Worm (Caenorhabditis elegans) whole organism, L4 larva: ENCODE data around the gene F58G6.7.
A peak's percentile ranks its signal among the peaks of the same experiment; 100 is the strongest.

ENCODE experiments used
- F37D6.2 ChIP-seq: sonication (generic microtip); optimal IDR thresholded peaks from 2 replicates; lab custom pipeline; 2016; ENCODE audit warnings: mild to moderate bottlenecking, missing genetic modification characterization, missing compliant biosample characterization
- T26A8.4 ChIP-seq: fragments of 200-800 bp; sonication (Bioruptor generic); IDR thresholded peaks from 2 replicates; pipeline ENCODE4 v1.3.6; 2022; ENCODE audit warnings: missing genetic modification characterization, missing compliant biosample characterization
- ZK337.2 ChIP-seq: fragments of 200-800 bp; sonication (Bioruptor generic); IDR thresholded peaks from 2 replicates; pipeline ENCODE4 v1.3.6; 2022; ENCODE audit warnings: missing genetic modification reagents, missing genetic modification characterization, missing compliant biosample characterization
- aha-1 ChIP-seq: fragments of 150-350 bp; peaks from one replicate; lab custom pipeline; 2014; ENCODE audit warnings: missing biosample characterization, missing genetic modification characterization
- ama-1 ChIP-seq: fragments of 150-350 bp; optimal IDR thresholded peaks from 2 replicates; lab custom pipeline; 2014; ENCODE audit warnings: inconsistent platforms, mixed read lengths
- ceh-28 ChIP-seq: fragments of 150-350 bp; optimal IDR thresholded peaks from 2 replicates; lab custom pipeline; 2014; ENCODE audit warnings: missing biosample characterization, missing genetic modification reagents, missing genetic modification characterization
- ctbp-1 ChIP-seq: fragments of 200-800 bp; sonication (Bioruptor generic); IDR thresholded peaks from 2 replicates; pipeline ENCODE4 v1.3.6; 2022; ENCODE audit warnings: missing genetic modification reagents, missing genetic modification characterization, missing compliant biosample characterization
- daf-16 ChIP-seq, 3 experiments: sonication (generic microtip); optimal IDR thresholded peaks; 2 replicates each; lab custom pipeline; 2016 to 2017; ENCODE audit warnings: missing genetic modification characterization in 3 of 3, missing genetic modification reagents in 3 of 3, mild to moderate bottlenecking in 2 of 3, missing compliant biosample characterization in 2 of 3, missing biosample characterization in 1 of 3, moderate library complexity in 1 of 3
- dmd-6 ChIP-seq: fragments of 200-800 bp; sonication (Bioruptor generic); IDR thresholded peaks from 2 replicates; pipeline ENCODE4 v1.3.6; 2022; ENCODE audit warnings: missing genetic modification reagents, missing genetic modification characterization, missing compliant biosample characterization
- dve-1 ChIP-seq: sonication (generic microtip); optimal IDR thresholded peaks from 2 replicates; lab custom pipeline; 2017; ENCODE audit warnings: antibody characterized with exemption, mild to moderate bottlenecking, missing genetic modification characterization, missing compliant biosample characterization; ENCODE audit not compliant: insufficient read depth
- fkh-10 ChIP-seq: fragments of 150-350 bp; optimal IDR thresholded peaks from 2 replicates; lab custom pipeline; 2014; ENCODE audit warnings: missing biosample characterization, missing genetic modification reagents, missing genetic modification characterization
- fos-1 ChIP-seq: fragments of 150-350 bp; optimal IDR thresholded peaks from 2 replicates; lab custom pipeline; 2014; ENCODE audit warnings: missing biosample characterization, missing genetic modification characterization
- hif-1 ChIP-seq, 2 experiments: sonication (generic microtip); optimal IDR thresholded peaks; 2 replicates each; lab custom pipeline; 2016 to 2017; ENCODE audit warnings: missing compliant biosample characterization in 2 of 2, missing genetic modification characterization in 2 of 2, missing genetic modification reagents in 2 of 2, missing genotype in 2 of 2, mild to moderate bottlenecking in 1 of 2
- hlh-11 ChIP-seq: fragments of 200-800 bp; sonication (Bioruptor generic); optimal IDR thresholded peaks from 2 replicates; lab custom pipeline; 2018; ENCODE audit warnings: mild to moderate bottlenecking, missing genetic modification characterization, missing compliant biosample characterization
- hlh-30 ChIP-seq: sonication (generic microtip); optimal IDR thresholded peaks from 2 replicates; lab custom pipeline; 2017; ENCODE audit warnings: antibody characterized with exemption, mild to moderate bottlenecking, missing genetic modification characterization, missing compliant biosample characterization; ENCODE audit not compliant: insufficient read depth
- lin-1 ChIP-seq: fragments of 200-800 bp; sonication (Bioruptor generic); IDR thresholded peaks from 2 replicates; pipeline ENCODE4 v1.3.6; 2022; ENCODE audit warnings: missing genetic modification reagents, missing genetic modification characterization, missing compliant biosample characterization
- lin-15B ChIP-seq: fragments of 150-350 bp; sonication (generic microtip); optimal IDR thresholded peaks from 3 replicates; lab custom pipeline; 2014; ENCODE audit warnings: missing biosample characterization, missing genetic modification characterization
- lin-39 ChIP-seq: fragments of 150-350 bp; optimal IDR thresholded peaks from 2 replicates; lab custom pipeline; 2014; ENCODE audit warnings: missing biosample characterization, missing genetic modification reagents, missing genetic modification characterization
- lsy-2 ChIP-seq, 2 experiments: fragments of 150-350 bp in 1 of 2; sonication (generic microtip) in 1 of 2; optimal IDR thresholded peaks; 2 replicates each; lab custom pipeline; 2014 to 2017; ENCODE audit warnings: missing biosample characterization in 2 of 2, missing genetic modification characterization in 2 of 2
- mdl-1 ChIP-seq, 2 experiments: fragments of 150-350 bp in 1 of 2; sonication (generic microtip) in 1 of 2; optimal IDR thresholded peaks; 2 replicates each; lab custom pipeline; 2014 to 2017; ENCODE audit warnings: missing biosample characterization in 2 of 2, missing genetic modification characterization in 2 of 2
- mep-1 ChIP-seq: fragments of 150-350 bp; sonication (generic microtip); optimal IDR thresholded peaks from 3 replicates; lab custom pipeline; 2014; ENCODE audit warnings: missing biosample characterization, missing genetic modification characterization
- mes-2 ChIP-seq: sonication (generic microtip); optimal IDR thresholded peaks from 2 replicates; lab custom pipeline; 2016; ENCODE audit warnings: missing genotype, mild to moderate bottlenecking, missing genetic modification characterization, missing compliant biosample characterization; ENCODE audit not compliant: poor library complexity, severe bottlenecking
- mxl-2 ChIP-seq: fragments of 200-800 bp; sonication (Bioruptor generic); conservative IDR thresholded peaks from 2 replicates; pipeline ENCODE4 v1.3.6; 2022; ENCODE audit warnings: missing genetic modification reagents, missing genetic modification characterization, missing compliant biosample characterization
- nhr-10 ChIP-seq: fragments of 150-350 bp; optimal IDR thresholded peaks from 2 replicates; lab custom pipeline; 2014; ENCODE audit warnings: missing biosample characterization, missing genetic modification characterization
- nhr-11 ChIP-seq: fragments of 150-350 bp; optimal IDR thresholded peaks from 2 replicates; lab custom pipeline; 2014; ENCODE audit warnings: missing biosample characterization, missing genetic modification characterization
- nhr-28 ChIP-seq: fragments of 150-350 bp; optimal IDR thresholded peaks from 2 replicates; lab custom pipeline; 2014; ENCODE audit warnings: missing biosample characterization, missing genetic modification characterization
- nhr-48 ChIP-seq: sonication (generic microtip); optimal IDR thresholded peaks from 2 replicates; lab custom pipeline; 2016; ENCODE audit warnings: mild to moderate bottlenecking, missing genetic modification characterization, missing compliant biosample characterization
- nhr-76 ChIP-seq: fragments of 150-350 bp; optimal IDR thresholded peaks from 2 replicates; lab custom pipeline; 2014; ENCODE audit warnings: missing biosample characterization, missing genetic modification characterization
- nhr-77 ChIP-seq: fragments of 150-350 bp; optimal IDR thresholded peaks from 2 replicates; lab custom pipeline; 2014; ENCODE audit warnings: missing biosample characterization, missing genetic modification characterization
- rbr-2 ChIP-seq: sonication (generic microtip); optimal IDR thresholded peaks from 2 replicates; lab custom pipeline; 2016; ENCODE audit warnings: missing genotype, missing genetic modification characterization, missing compliant biosample characterization
- set-16 ChIP-seq: fragments of 200-800 bp; sonication (Bioruptor generic); IDR thresholded peaks from 2 replicates; pipeline ENCODE4 v1.3.6; 2022; ENCODE audit warnings: missing genetic modification reagents, missing genetic modification characterization, missing compliant biosample characterization
- skn-1 ChIP-seq: fragments of 150-350 bp; optimal IDR thresholded peaks from 2 replicates; lab custom pipeline; 2014; ENCODE audit warnings: missing biosample characterization, missing genetic modification characterization
- unc-62 ChIP-seq, 3 experiments: fragments of 150-350 bp in 1 of 3; sonication (generic microtip); optimal IDR thresholded peaks in 2 of 3; peaks in 1 of 3; 1 replicate in 1 of 3; 2 replicates in 2 of 3; lab custom pipeline; 2014 to 2017; ENCODE audit warnings: missing biosample characterization in 3 of 3, missing genetic modification characterization in 3 of 3, missing genetic modification reagents in 3 of 3, missing genotype in 1 of 3
- zfp-2 ChIP-seq: sonication (generic microtip); optimal IDR thresholded peaks from 2 replicates; lab custom pipeline; 2016; ENCODE audit warnings: mild to moderate bottlenecking, missing genetic modification characterization, missing compliant biosample characterization
- zip-2 ChIP-seq: fragments of 150-350 bp; optimal IDR thresholded peaks from 2 replicates; lab custom pipeline; 2014; ENCODE audit warnings: missing biosample characterization, missing genetic modification characterization
- ztf-11 ChIP-seq: fragments of 150-350 bp; optimal IDR thresholded peaks from 2 replicates; lab custom pipeline; 2014; ENCODE audit warnings: missing biosample characterization, missing genetic modification characterization

Gene F58G6.7

ce11 chrIV:9657753-9658152 is 3.6 kb downstream of the F58G6.7 start, which contains the start of gene acc-1:
TSS of gene acc-1 (plus strand) at chrIV:9658053.
- no peak for TF ChIP-seq lsy-2 (tag; optimal IDR thresholded peaks at IDR 0.05; lab: Kevin White, UChicago)
- no peak for TF ChIP-seq hlh-30 (tag; lab: Kevin White, UChicago)
- TF ChIP-seq mes-2 (tag; lab: Kevin White, UChicago): no peak
- no peak for TF ChIP-seq zfp-2 (tag; lab: Kevin White, UChicago)
- no peak for TF ChIP-seq ctbp-1
- no peak for TF ChIP-seq fos-1 (tag; lab: Kevin White, UChicago)
- no peak for TF ChIP-seq daf-16 (GFP tag; optimal IDR thresholded peaks at IDR 0.05; lab: Kevin White, UChicago)
- TF ChIP-seq daf-16 (tag; optimal IDR thresholded peaks at IDR 0.05; lab: Kevin White, UChicago): no peak

- TF ChIP-seq fkh-10 (GFP tag; lab: Kevin White, UChicago) (peak; percentile 73), unc-62 (GFP tag; optimal IDR thresholded peaks at IDR 0.05 in 1 of 2; lab: Kevin White, UChicago) (peak in 1 of 2 experiments; percentile 20), unc-62 (tag; optimal IDR thresholded peaks at IDR 0.05; lab: Kevin White, UChicago) (no peak), lin-15B (tag; lab: Kevin White, UChicago) (no peak), ctbp-1 (peak; percentile 9; the same call in 1 of the 2 replicates), aha-1 (tag; lab: Kevin White, UChicago) (peak; percentile 5)
Measured at ce11 chrIV:9659999-9660398, 5.9 kb downstream of the F58G6.7 start.

- no peak for TF ChIP-seq mxl-2
- TF ChIP-seq aha-1 (tag; lab: Kevin White, UChicago): peak; percentile 81
- peak; percentile 28 for TF ChIP-seq nhr-10 (tag; lab: Kevin White, UChicago)
Measured at ce11 chrIV:9667084-9667483, 13.0 kb downstream of the F58G6.7 start.

ce11 chrIV:9668103-9668672 is 14.1 kb downstream of the F58G6.7 start:
- no peak for TF ChIP-seq ZK337.2 (GFP tag; lab: Robert Waterston, UW)
- TF ChIP-seq dve-1 (tag; lab: Kevin White, UChicago): peak; percentile 83
- TF ChIP-seq hlh-30 (tag; lab: Kevin White, UChicago): peak; percentile 65
- no peak for TF ChIP-seq set-16 (GFP tag; lab: Robert Waterston, UW)
- TF ChIP-seq F37D6.2 (tag; lab: Kevin White, UChicago): no peak
- TF ChIP-seq nhr-48 (tag; lab: Kevin White, UChicago): no peak
- no peak for TF ChIP-seq lin-39 (tag; lab: Kevin White, UChicago)
- no peak for TF ChIP-seq mes-2 (tag; lab: Kevin White, UChicago)
- no peak for TF ChIP-seq ztf-11 (tag; lab: Kevin White, UChicago)
- no peak for TF ChIP-seq nhr-76 (tag; lab: Kevin White, UChicago)
- peak; percentile 57 for TF ChIP-seq dmd-6 (GFP tag; lab: Robert Waterston, UW)
- no peak for TF ChIP-seq rbr-2 (tag; lab: Kevin White, UChicago)
- no peak for TF ChIP-seq lin-1 (GFP tag; lab: Robert Waterston, UW)
- peak in 1 of 2 experiments; percentile 38 for TF ChIP-seq mdl-1 (tag; optimal IDR thresholded peaks at IDR 0.05; lab: Kevin White, UChicago)
- TF ChIP-seq ceh-28 (tag; lab: Kevin White, UChicago): no peak
- no peak for TF ChIP-seq ctbp-1
- TF ChIP-seq nhr-28: peak; percentile 61
- peak in 1 of 2 experiments; percentile 83 for TF ChIP-seq unc-62 (GFP tag; optimal IDR thresholded peaks at IDR 0.05 in 1 of 2; lab: Kevin White, UChicago)
- no peak for TF ChIP-seq unc-62 (tag; optimal IDR thresholded peaks at IDR 0.05; lab: Kevin White, UChicago)
- no peak for TF ChIP-seq ama-1
- TF ChIP-seq T26A8.4 (GFP tag; lab: Robert Waterston, UW): no peak
- peak in 1 of 2 experiments; percentile 20 for TF ChIP-seq lsy-2 (tag; optimal IDR thresholded peaks at IDR 0.05; lab: Kevin White, UChicago)
- TF ChIP-seq nhr-77 (tag; lab: Kevin White, UChicago): peak; percentile 13
- TF ChIP-seq aha-1 (tag; lab: Kevin White, UChicago): no peak
- TF ChIP-seq zip-2 (tag; lab: Kevin White, UChicago): no peak
- no peak for TF ChIP-seq daf-16 (GFP tag; optimal IDR thresholded peaks at IDR 0.05; lab: Kevin White, UChicago)
- peak; percentile 94 for TF ChIP-seq daf-16 (tag; optimal IDR thresholded peaks at IDR 0.05; lab: Kevin White, UChicago)
- TF ChIP-seq mep-1 (tag; lab: Kevin White, UChicago): peak; percentile 19
- TF ChIP-seq hlh-11 (tag; lab: Kevin White, UChicago): peak; percentile 61
- TF ChIP-seq hif-1 (tag; optimal IDR thresholded peaks at IDR 0.05; lab: Kevin White, UChicago): no peak
- no peak for TF ChIP-seq nhr-11
- no peak for TF ChIP-seq skn-1 (tag; lab: Kevin White, UChicago)
- TF ChIP-seq, all 104 proteins: peak for 11
